Fruit fly (Drosophila melanogaster) whole organism: ENCODE measurements around the gene mRpL19.

ENCODE experiments used
- CG8478 ChIP-seq: fragments of >200 bp; optimal IDR thresholded peaks from 2 replicates; lab custom pipeline; 2018; ENCODE audit warnings: inconsistent platforms
- pan ChIP-seq: fragments of >200 bp; optimal IDR thresholded peaks from 2 replicates; lab custom pipeline; 2017
- usp ChIP-seq: fragments of >200 bp; optimal IDR thresholded peaks from 2 replicates; lab custom pipeline; 2017; ENCODE audit warnings: missing biosample characterization, missing genetic modification characterization, mixed read lengths

dm6 chr3R:8660661-8661060, 13.2 kb upstream of the mRpL19 start, which contains the start of gene bel:
- no peak for TF ChIP-seq usp (GFP tag; lab: Kevin White, UChicago)
- TF ChIP-seq CG8478 (lab: Kevin White, UChicago), result no peak
- TF ChIP-seq pan, result no peak
